Worm (Caenorhabditis elegans) whole organism, mixed stage, embryonic: ENCODE data around the gene Y97E10AL.1.

Experiments
- M03D4.4 ChIP-seq: sonication (generic microtip); optimal IDR thresholded peaks from 2 replicates; lab custom pipeline; 2017; ENCODE audit warnings: mild to moderate bottlenecking, missing genetic modification characterization, missing compliant biosample characterization
- bed-3 ChIP-seq: fragments of 200-800 bp; sonication (Bioruptor generic); optimal IDR thresholded peaks from 3 replicates; lab custom pipeline; 2018; ENCODE audit warnings: mild to moderate bottlenecking, missing genetic modification characterization, moderate library complexity, missing compliant biosample characterization
- blmp-1 ChIP-seq: fragments of 150-350 bp; optimal IDR thresholded peaks from 2 replicates; lab custom pipeline; 2014; ENCODE audit warnings: missing biosample characterization, missing genetic modification characterization
- ceh-39 ChIP-seq: fragments of 150-350 bp; optimal IDR thresholded peaks from 2 replicates; lab custom pipeline; 2014; ENCODE audit warnings: missing biosample characterization, missing genetic modification characterization
- ceh-83 ChIP-seq: fragments of 200-800 bp; sonication (Bioruptor generic); optimal IDR thresholded peaks from 2 replicates; lab custom pipeline; 2018; ENCODE audit warnings: mild to moderate bottlenecking, missing genetic modification characterization, missing compliant biosample characterization
- ces-1 ChIP-seq: fragments of 150-350 bp; optimal IDR thresholded peaks from 2 replicates; lab custom pipeline; 2014; ENCODE audit warnings: missing biosample characterization, missing genetic modification reagents, missing genetic modification characterization
- cnd-1 ChIP-seq: fragments of 200-800 bp; sonication (Bioruptor generic); optimal IDR thresholded peaks from 2 replicates; lab custom pipeline; 2018; ENCODE audit warnings: mild to moderate bottlenecking, missing genetic modification characterization, missing compliant biosample characterization
- drap-1 ChIP-seq: fragments of 200-800 bp; sonication (Bioruptor generic); optimal IDR thresholded peaks from 3 replicates; lab custom pipeline; 2018; ENCODE audit warnings: mild to moderate bottlenecking, missing genetic modification characterization, missing compliant biosample characterization
- elt-3 ChIP-seq: fragments of 150-350 bp; optimal IDR thresholded peaks from 2 replicates; lab custom pipeline; 2014; ENCODE audit warnings: missing biosample characterization, missing genetic modification characterization
- flh-1 ChIP-seq: fragments of 200-800 bp; sonication (Bioruptor generic); optimal IDR thresholded peaks from 2 replicates; lab custom pipeline; 2018; ENCODE audit warnings: mild to moderate bottlenecking, missing genetic modification characterization, moderate library complexity, missing compliant biosample characterization
- ham-2 ChIP-seq: fragments of 200-800 bp; sonication (Bioruptor generic); optimal IDR thresholded peaks from 2 replicates; lab custom pipeline; 2018; ENCODE audit warnings: mild to moderate bottlenecking, missing genetic modification characterization, missing compliant biosample characterization
- hlh-1 ChIP-seq: fragments of 150-350 bp; optimal IDR thresholded peaks from 2 replicates; lab custom pipeline; 2014; ENCODE audit warnings: missing biosample characterization, missing genetic modification reagents, missing genetic modification characterization
- lin-13 ChIP-seq: fragments of 150-350 bp; optimal IDR thresholded peaks from 2 replicates; lab custom pipeline; 2014; ENCODE audit warnings: missing biosample characterization, missing genetic modification characterization
- lin-32 ChIP-seq: fragments of 200-800 bp; sonication (Bioruptor generic); optimal IDR thresholded peaks from 2 replicates; lab custom pipeline; 2018; ENCODE audit warnings: mild to moderate bottlenecking, missing genetic modification characterization, missing compliant biosample characterization
- lsy-2 ChIP-seq: fragments of 150-350 bp; optimal IDR thresholded peaks from 2 replicates; lab custom pipeline; 2014; ENCODE audit warnings: missing biosample characterization, missing genetic modification characterization
- mab-5 ChIP-seq: fragments of 150-350 bp; optimal IDR thresholded peaks from 2 replicates; lab custom pipeline; 2014; ENCODE audit warnings: missing biosample characterization, missing genetic modification characterization
- mep-1 ChIP-seq: fragments of 150-350 bp; optimal IDR thresholded peaks from 2 replicates; lab custom pipeline; 2017; ENCODE audit warnings: missing biosample characterization, missing genetic modification reagents, missing genetic modification characterization, inconsistent platforms
- mls-2 ChIP-seq: sonication (generic microtip); optimal IDR thresholded peaks from 2 replicates; lab custom pipeline; 2016; ENCODE audit warnings: mild to moderate bottlenecking, missing genetic modification characterization, moderate library complexity, missing compliant biosample characterization
- nhr-12 ChIP-seq: fragments of 150-350 bp; optimal IDR thresholded peaks from 2 replicates; lab custom pipeline; 2014; ENCODE audit warnings: missing biosample characterization, missing genetic modification characterization
- nhr-2 ChIP-seq: fragments of 150-350 bp; optimal IDR thresholded peaks from 2 replicates; lab custom pipeline; 2014; ENCODE audit warnings: missing biosample characterization, missing genetic modification characterization
- nhr-237 ChIP-seq: fragments of 150-350 bp; optimal IDR thresholded peaks from 2 replicates; lab custom pipeline; 2014; ENCODE audit warnings: missing biosample characterization, missing genetic modification characterization
- nhr-76 ChIP-seq: sonication (generic microtip); optimal IDR thresholded peaks from 2 replicates; lab custom pipeline; 2017; ENCODE audit warnings: missing biosample characterization, missing genetic modification characterization
- pha-4 ChIP-seq: fragments of 150-350 bp; optimal IDR thresholded peaks from 2 replicates; lab custom pipeline; 2018; ENCODE audit warnings: missing biosample characterization, missing genetic modification reagents, missing genetic modification characterization
- sem-2 ChIP-seq: fragments of 200-800 bp; sonication (Bioruptor generic); optimal IDR thresholded peaks from 2 replicates; lab custom pipeline; 2018; ENCODE audit warnings: mild to moderate bottlenecking, missing genetic modification characterization, missing compliant biosample characterization
- snpc-4 ChIP-seq: fragments of 150-350 bp; optimal IDR thresholded peaks from 2 replicates; lab custom pipeline; 2014; ENCODE audit warnings: missing biosample characterization, missing genetic modification characterization
- sptf-1 ChIP-seq: sonication (generic microtip); optimal IDR thresholded peaks from 2 replicates; lab custom pipeline; 2017; ENCODE audit warnings: mild to moderate bottlenecking, missing genetic modification characterization, moderate library complexity, missing compliant biosample characterization
- tbx-8 ChIP-seq: fragments of 200-800 bp; sonication (Bioruptor generic); optimal IDR thresholded peaks from 2 replicates; lab custom pipeline; 2018; ENCODE audit warnings: mild to moderate bottlenecking, missing genetic modification characterization, moderate library complexity, missing compliant biosample characterization
- unc-120 ChIP-seq: sonication (generic microtip); optimal IDR thresholded peaks from 2 replicates; lab custom pipeline; 2017; ENCODE audit warnings: missing genetic modification characterization, missing compliant biosample characterization; ENCODE audit not compliant: poor library complexity, severe bottlenecking
- unc-62 ChIP-seq: fragments of 150-350 bp; optimal IDR thresholded peaks from 2 replicates; lab custom pipeline; 2014; ENCODE audit warnings: missing biosample characterization, missing genetic modification reagents, missing genetic modification characterization
- zip-8 ChIP-seq: fragments of 150-350 bp; optimal IDR thresholded peaks from 2 replicates; lab custom pipeline; 2014; ENCODE audit warnings: missing biosample characterization, missing genetic modification characterization
- ztf-11 ChIP-seq: fragments of 150-350 bp; optimal IDR thresholded peaks from 2 replicates; lab custom pipeline; 2014; ENCODE audit warnings: missing biosample characterization, missing genetic modification characterization

The Y97E10AL.1 gene

DNA sequence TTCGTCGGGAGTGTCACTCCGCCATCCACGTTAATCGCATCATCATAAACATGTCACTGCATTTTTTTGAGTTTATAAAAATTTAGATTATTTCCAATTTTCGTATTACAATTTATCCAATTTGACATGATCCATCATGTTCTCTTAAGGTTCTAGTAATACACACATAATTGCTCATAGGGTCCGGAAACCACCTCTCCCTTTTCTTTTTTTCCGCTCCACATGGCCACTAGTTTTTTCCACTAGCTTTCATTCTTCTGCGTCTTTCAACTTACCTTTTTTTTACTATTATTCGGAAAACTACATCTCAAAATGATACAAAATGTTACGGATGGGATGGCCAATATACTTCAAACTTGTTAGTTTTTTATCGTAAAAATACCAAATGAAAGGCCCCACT, at the start of gene Y97E10AL.1:
Y97E10AL.1 (plus strand) TSS at position 301 of the 400 bp plus-strand sequence.
- TF ChIP-seq mab-5 (tag; lab: Kevin White, UChicago) (no peak), unc-62 (GFP tag; lab: Kevin White, UChicago) (no peak), ces-1 (GFP tag; lab: Kevin White, UChicago) (no peak), hlh-1 (tag; lab: Kevin White, UChicago) (no peak), ztf-11 (no peak), nhr-76 (tag; lab: Kevin White, UChicago) (no peak), cnd-1 (no peak), ceh-39 (no peak)

DNA sequence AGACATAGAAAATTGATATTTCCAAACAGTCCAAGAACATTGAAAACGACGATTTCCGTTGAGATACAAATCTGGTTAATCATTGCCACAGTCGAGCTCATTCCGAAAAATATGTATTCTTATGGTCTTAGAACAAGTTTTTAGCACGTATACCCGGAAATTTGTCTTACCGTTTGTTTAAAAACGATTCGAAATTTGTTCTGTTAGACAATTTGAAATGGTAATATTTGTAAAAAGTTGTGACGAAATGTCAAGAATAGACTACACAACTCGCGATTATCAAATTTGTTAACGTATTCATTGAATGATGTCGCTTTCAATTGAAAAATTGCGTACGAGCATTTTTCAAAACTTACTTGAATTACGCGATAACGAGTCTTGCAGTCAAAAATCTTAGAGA, 48.8 kb upstream of the Y97E10AL.1 start, which contains the start of gene srsx-3:
srsx-3 (minus strand) TSS at position 101 of the 400 bp plus-strand sequence.
- no peak for TF ChIP-seq sptf-1 (tag; lab: Kevin White, UChicago)
- TF ChIP-seq zip-8 (tag; lab: Kevin White, UChicago), result no peak
- TF ChIP-seq, all 35 proteins: peak for 0

DNA sequence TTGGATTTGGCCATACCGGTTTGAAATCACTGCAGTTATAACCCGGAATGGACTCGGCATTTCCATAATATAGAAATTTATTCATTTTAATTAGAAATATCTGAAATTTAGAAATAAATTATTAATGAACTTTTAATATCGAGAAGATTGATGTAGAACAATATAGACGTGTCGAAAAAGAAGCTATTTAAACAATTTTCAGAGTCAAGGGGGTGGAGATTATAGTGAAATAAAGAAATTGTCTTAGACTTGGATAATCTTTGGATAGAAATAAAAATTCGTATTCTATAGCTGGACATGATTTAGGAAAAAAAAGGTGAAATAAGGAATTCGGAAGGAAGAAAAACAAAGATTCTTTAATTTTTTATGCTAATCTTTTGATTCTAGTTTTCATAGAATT, 45.7 kb upstream of the Y97E10AL.1 start, which contains the start of gene srt-53:
srt-53 (minus strand) TSS at position 101 of the 400 bp plus-strand sequence.
- TF ChIP-seq flh-1 (GFP tag; lab: Kevin White, UChicago) (no peak), mab-5 (tag; lab: Kevin White, UChicago) (no peak)

DNA sequence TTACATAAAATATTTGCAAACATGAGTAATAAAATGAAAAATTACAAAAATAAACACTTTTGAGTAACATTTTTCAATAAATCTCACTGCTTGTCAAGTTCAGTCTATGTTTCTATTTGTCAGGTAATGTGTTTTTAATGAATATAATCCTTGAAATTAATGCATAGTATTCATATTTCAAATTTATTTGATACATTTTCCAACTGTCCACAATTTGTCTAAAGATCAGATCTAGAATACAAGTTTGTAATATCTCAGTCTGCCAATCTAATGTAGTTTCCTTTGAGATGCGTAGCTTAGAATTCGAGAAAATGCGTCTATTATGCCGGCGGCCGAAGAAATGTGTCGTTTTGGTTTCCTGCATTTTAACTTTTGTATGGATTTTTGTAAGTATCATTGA, 42.4 kb upstream of the Y97E10AL.1 start, which contains the start of gene Y97E10B.1:
Y97E10B.1 (plus strand) TSS at position 301 of the 400 bp plus-strand sequence.
- TF ChIP-seq ceh-39 (no peak), snpc-4 (tag; lab: Kevin White, UChicago) (no peak), pha-4 (tag; lab: Kevin White, UChicago) (no peak), sem-2 (GFP tag; lab: Kevin White, UChicago) (no peak), blmp-1 (tag; lab: Kevin White, UChicago) (no peak), unc-120 (no peak), sptf-1 (tag; lab: Kevin White, UChicago) (no peak), drap-1 (no peak), mab-5 (tag; lab: Kevin White, UChicago) (no peak), bed-3 (GFP tag; lab: Kevin White, UChicago) (no peak), mep-1 (tag; lab: Kevin White, UChicago) (no peak), cnd-1 (no peak), ceh-83 (no peak), nhr-2 (tag; lab: Kevin White, UChicago) (no peak)

DNA sequence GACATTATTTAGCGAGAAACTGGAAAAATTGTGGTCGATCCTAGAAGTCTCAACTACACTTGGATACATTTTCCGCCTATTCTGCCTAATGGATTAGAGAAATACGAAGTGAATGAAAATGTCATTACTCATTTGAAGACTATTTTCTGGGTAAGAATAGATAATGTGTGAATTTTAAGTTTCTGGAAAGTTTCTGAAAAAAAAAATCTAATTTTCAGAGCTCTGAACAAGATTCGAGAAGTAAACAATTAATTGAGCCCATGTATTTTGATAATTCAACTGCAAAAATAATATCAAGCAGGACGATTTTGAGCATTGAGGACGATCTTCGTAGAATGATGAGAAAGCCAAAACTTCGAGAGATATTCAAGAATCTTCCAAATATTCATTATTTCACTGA, 39.7 kb upstream of the Y97E10AL.1 start:
- TF ChIP-seq lin-32 (GFP tag; lab: Kevin White, UChicago), result no peak
- TF ChIP-seq nhr-2 (tag; lab: Kevin White, UChicago), result no peak
- no peak for TF ChIP-seq pha-4 (tag; lab: Kevin White, UChicago)
- no peak for TF ChIP-seq mep-1 (tag; lab: Kevin White, UChicago)
- no peak for TF ChIP-seq unc-62 (GFP tag; lab: Kevin White, UChicago)
- no peak for TF ChIP-seq lsy-2 (tag; lab: Kevin White, UChicago)
- TF ChIP-seq tbx-8 (GFP tag; lab: Kevin White, UChicago), result no peak
- no peak for TF ChIP-seq lin-13 (tag; lab: Kevin White, UChicago)
- TF ChIP-seq ces-1 (GFP tag; lab: Kevin White, UChicago), result no peak
- TF ChIP-seq sptf-1 (tag; lab: Kevin White, UChicago), result no peak
- TF ChIP-seq elt-3, result no peak

DNA sequence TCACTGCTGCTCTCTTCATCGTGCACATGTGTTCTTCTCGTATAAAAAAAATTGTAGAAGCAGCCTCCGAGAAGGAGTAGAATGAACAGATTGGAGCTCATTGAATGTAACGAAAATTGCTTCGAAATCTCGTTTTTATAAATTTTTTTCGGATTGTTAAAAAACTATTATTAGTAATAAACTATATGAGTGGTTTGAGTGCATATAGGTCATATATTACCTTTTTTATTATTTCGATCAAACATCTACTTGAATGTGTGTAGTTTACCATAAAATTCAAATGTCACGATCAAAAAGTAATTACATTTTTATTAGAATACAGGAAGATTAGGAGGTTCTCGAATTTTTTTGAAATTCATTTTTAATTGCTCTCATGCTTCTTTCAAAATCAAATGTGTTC, 33.1 kb upstream of the Y97E10AL.1 start, which contains the start of gene clec-216:
clec-216 (minus strand) TSS at position 101 of the 400 bp plus-strand sequence.
- TF ChIP-seq ham-2 (no peak), ces-1 (GFP tag; lab: Kevin White, UChicago) (no peak), drap-1 (no peak), mls-2 (tag; lab: Kevin White, UChicago) (no peak), mep-1 (tag; lab: Kevin White, UChicago) (no peak), unc-62 (GFP tag; lab: Kevin White, UChicago) (no peak), nhr-12 (tag; lab: Kevin White, UChicago) (no peak), ztf-11 (no peak), ceh-83 (no peak), lin-32 (GFP tag; lab: Kevin White, UChicago) (no peak), lsy-2 (tag; lab: Kevin White, UChicago) (no peak), nhr-2 (tag; lab: Kevin White, UChicago) (no peak), M03D4.4 (no peak), snpc-4 (tag; lab: Kevin White, UChicago) (no peak), tbx-8 (GFP tag; lab: Kevin White, UChicago) (no peak), nhr-237 (tag; lab: Kevin White, UChicago) (no peak)
